ENCODE assay signal across 2 worm cellular contexts in genomic region chrIII:3297151-3297550, ce11.
A peak's percentile ranks its signal among the peaks of the same experiment; 100 is the strongest.
TF ChIP-seq lines count a peak whose summit lies in the region.

TSS of gene Y53G8AR.5 (plus strand) at chrIII:3297451.

TF ChIP-seq in whole organism, L1 larva, 84 proteins besides CTCF, POLR2A, EP300 and RAD21:
- TF ChIP-seq pqm-1 (tag; optimal IDR thresholded peaks at IDR 0.05; lab: Kevin White, UChicago): no peak
- no peak for TF ChIP-seq mdl-1 (tag; optimal IDR thresholded peaks at IDR 0.05; lab: Kevin White, UChicago)
- TF ChIP-seq ceh-90 (tag; optimal IDR thresholded peaks at IDR 0.05; lab: Kevin White, UChicago): no peak
- TF ChIP-seq lin-14 (GFP tag; optimal IDR thresholded peaks at IDR 0.05; lab: Kevin White, UChicago): no peak
- peak; percentile 49 for TF ChIP-seq nhr-85 (tag; lab: Kevin White, UChicago)
- TF ChIP-seq irx-1 (tag; optimal IDR thresholded peaks at IDR 0.05; lab: Kevin White, UChicago): no peak
- TF ChIP-seq lin-35 (GFP tag; optimal IDR thresholded peaks at IDR 0.05; lab: Kevin White, UChicago): no peak
- TF ChIP-seq unc-130 (tag; optimal IDR thresholded peaks at IDR 0.05; lab: Kevin White, UChicago): no peak
- TF ChIP-seq hpl-2 (GFP tag; optimal IDR thresholded peaks at IDR 0.05; lab: Kevin White, UChicago): no peak
TF ChIP-seq in whole organism, L1 larva: peak in this region for 1.

TF ChIP-seq in whole organism, L4 larva, 104 proteins besides CTCF, POLR2A, EP300 and RAD21:
- TF ChIP-seq snpc-4 (tag; optimal IDR thresholded peaks at IDR 0.05; lab: Kevin White, UChicago) (no peak), aha-1 (tag; lab: Kevin White, UChicago) (peak; percentile 42)

Comparison
In these comparisons a context has a peak if more than half of its experiments do, and no peak if none do; other contexts are left out.
1. Of the 29 proteins assayed by ChIP-seq in both whole organism, L4 larva and whole organism, L1 larva: peak only in whole organism, L4 larva: aha-1; only in whole organism, L1 larva: none; in both: none; in neither: 28.